Worm (Caenorhabditis elegans): ENCODE data around the gene F47B10.3.

- TF ChIP-seq nhr-12 (tag; optimal IDR thresholded peaks at IDR 0.05) = no peak
- TF ChIP-seq zip-8 (tag; optimal IDR thresholded peaks at IDR 0.05) = peak; percentile 88
- peak; percentile 66 for TF ChIP-seq unc-62 (GFP tag; optimal IDR thresholded peaks at IDR 0.05)
- TF ChIP-seq snpc-4 (tag; optimal IDR thresholded peaks at IDR 0.05) = no peak
- TF ChIP-seq tbx-8 (GFP tag; optimal IDR thresholded peaks at IDR 0.05) = no peak
- no peak for TF ChIP-seq sptf-1 (tag; optimal IDR thresholded peaks at IDR 0.05)
- no peak for TF ChIP-seq nhr-237 (tag; optimal IDR thresholded peaks at IDR 0.05)
- no peak for TF ChIP-seq ztf-11 (tag; optimal IDR thresholded peaks at IDR 0.05)
Observed at ce11 chrX:10932087-10932486, 40.1 kb downstream of the F47B10.3 start.
